Fruit fly (Drosophila melanogaster) whole organism, prepupa: ENCODE results near the gene sav.

ENCODE experiments used
- Blimp-1 ChIP-seq: fragments of 200-800 bp; sonication (Bioruptor generic); optimal IDR thresholded peaks from 3 replicates; lab custom pipeline; 2017; ENCODE audit warnings: missing biosample characterization, missing genetic modification characterization, mild to moderate bottlenecking, moderate library complexity, missing genetic modification reagents
- CG10631 ChIP-seq: fragments of 200-800 bp; sonication (Bioruptor generic); optimal IDR thresholded peaks from 2 replicates; lab custom pipeline; 2016; ENCODE audit warnings: missing biosample characterization, missing genetic modification characterization
- CG11762 ChIP-seq: fragments of 200-800 bp; sonication (Bioruptor generic); optimal IDR thresholded peaks from 3 replicates; lab custom pipeline; 2016; ENCODE audit warnings: missing biosample characterization, missing genetic modification characterization; ENCODE audit not compliant: insufficient read depth
- CG11902 ChIP-seq: fragments of 200-800 bp; sonication (Bioruptor generic); optimal IDR thresholded peaks from 3 replicates; lab custom pipeline; 2016; ENCODE audit warnings: missing biosample characterization, missing genetic modification characterization
- CG16779 ChIP-seq: fragments of 200-800 bp; sonication (Bioruptor generic); optimal IDR thresholded peaks from 3 replicates; lab custom pipeline; 2017; ENCODE audit warnings: missing biosample characterization, mild to moderate bottlenecking, missing genetic modification characterization
- CG3032 ChIP-seq: fragments of 200-800 bp; optimal IDR thresholded peaks from 2 replicates; lab custom pipeline; 2019; ENCODE audit warnings: missing biosample characterization, mild to moderate bottlenecking, missing genetic modification characterization, moderate library complexity
- CG31627 ChIP-seq: fragments of 200-800 bp; sonication (Bioruptor generic); optimal IDR thresholded peaks from 3 replicates; lab custom pipeline; 2016; ENCODE audit warnings: missing biosample characterization, missing genetic modification characterization
- CG6163 ChIP-seq: fragments of 200-800 bp; sonication (Bioruptor generic); IDR thresholded peaks from 3 replicates; pipeline ENCODE4 v1.3.6; 2022; ENCODE audit warnings: missing biosample characterization, missing genetic modification characterization
- CG7368 ChIP-seq: fragments of 200-800 bp; sonication (Bioruptor generic); optimal IDR thresholded peaks from 3 replicates; lab custom pipeline; 2016; ENCODE audit warnings: missing biosample characterization, missing genetic modification characterization
- Eip75B ChIP-seq: fragments of 200-800 bp; sonication (Bioruptor generic); optimal IDR thresholded peaks from 3 replicates; lab custom pipeline; 2016; ENCODE audit warnings: missing biosample characterization, missing genetic modification characterization
- Eip93F ChIP-seq: fragments of 200-800 bp; sonication (Bioruptor generic); optimal IDR thresholded peaks from 2 replicates; lab custom pipeline; 2016; ENCODE audit warnings: missing biosample characterization, mild to moderate bottlenecking, missing genetic modification characterization
- Ets96B ChIP-seq: fragments of 200-800 bp; optimal IDR thresholded peaks from 2 replicates; lab custom pipeline; 2019; ENCODE audit warnings: missing biosample characterization, mild to moderate bottlenecking, missing genetic modification characterization, moderate library complexity
- Gug ChIP-seq: fragments of 200-800 bp; sonication (Bioruptor generic); IDR thresholded peaks from 2 replicates; pipeline ENCODE4 v1.3.6; 2022; ENCODE audit warnings: missing biosample characterization, missing genetic modification characterization
- Hr38 ChIP-seq: sonication (Bioruptor generic); optimal IDR thresholded peaks from 2 replicates; lab custom pipeline; 2016; ENCODE audit warnings: missing biosample characterization, missing genetic modification characterization
- Hr39 ChIP-seq: fragments of 200-800 bp; sonication (Bioruptor generic); optimal IDR thresholded peaks from 2 replicates; lab custom pipeline; 2016; ENCODE audit warnings: missing biosample characterization, missing genetic modification characterization
- Hr4 ChIP-seq: fragments of 200-800 bp; sonication (Bioruptor generic); optimal IDR thresholded peaks from 3 replicates; lab custom pipeline; 2016; ENCODE audit warnings: missing biosample characterization, missing genetic modification characterization
- OdsH ChIP-seq: fragments of 200-800 bp; sonication (Bioruptor generic); optimal IDR thresholded peaks from 3 replicates; lab custom pipeline; 2016; ENCODE audit warnings: missing biosample characterization, missing genetic modification characterization
- Sox14 ChIP-seq: fragments of 200-800 bp; sonication (Bioruptor generic); optimal IDR thresholded peaks from 3 replicates; lab custom pipeline; 2016; ENCODE audit warnings: missing biosample characterization, missing genetic modification characterization
- Sox15 ChIP-seq: fragments of 200-800 bp; sonication (Bioruptor generic); optimal IDR thresholded peaks from 3 replicates; lab custom pipeline; 2016; ENCODE audit warnings: missing biosample characterization, missing genetic modification characterization
- achi ChIP-seq: fragments of 200-800 bp; sonication (Bioruptor generic); optimal IDR thresholded peaks from 3 replicates; lab custom pipeline; 2016; ENCODE audit warnings: missing biosample characterization, missing genetic modification characterization
- acj6 ChIP-seq: fragments of 200-800 bp; sonication (Bioruptor generic); optimal IDR thresholded peaks from 3 replicates; lab custom pipeline; 2016; ENCODE audit warnings: missing biosample characterization, missing genetic modification characterization
- cyc ChIP-seq: fragments of 200-800 bp; sonication (Bioruptor generic); optimal IDR thresholded peaks from 3 replicates; lab custom pipeline; 2016; ENCODE audit warnings: missing biosample characterization, missing genetic modification characterization
- dac ChIP-seq: fragments of 200-800 bp; sonication (Bioruptor generic); optimal IDR thresholded peaks from 2 replicates; lab custom pipeline; 2017; ENCODE audit warnings: missing biosample characterization, mild to moderate bottlenecking, missing genetic modification characterization
- eg ChIP-seq: fragments of 200-800 bp; sonication (Bioruptor generic); IDR thresholded peaks from 3 replicates; pipeline ENCODE4 v1.3.6; 2022; ENCODE audit warnings: missing biosample characterization, missing genetic modification characterization
- esn ChIP-seq: fragments of 200-800 bp; sonication (Bioruptor generic); optimal IDR thresholded peaks from 2 replicates; lab custom pipeline; 2016; ENCODE audit warnings: missing biosample characterization, mild to moderate bottlenecking, missing genetic modification characterization, moderate library complexity
- lz ChIP-seq: fragments of 200-800 bp; sonication (Bioruptor generic); optimal IDR thresholded peaks from 3 replicates; lab custom pipeline; 2016; ENCODE audit warnings: missing biosample characterization, missing genetic modification characterization
- net ChIP-seq: fragments of 200-800 bp; sonication (Bioruptor generic); optimal IDR thresholded peaks from 3 replicates; lab custom pipeline; 2016; ENCODE audit warnings: missing biosample characterization, missing genetic modification characterization
- pdm3 ChIP-seq: fragments of 200-800 bp; sonication (Bioruptor generic); optimal IDR thresholded peaks from 3 replicates; lab custom pipeline; 2016; ENCODE audit warnings: missing biosample characterization, missing genetic modification characterization
- salr ChIP-seq, 2 experiments: fragments of 200-800 bp; sonication (Bioruptor generic); optimal IDR thresholded peaks; 3 replicates each; lab custom pipeline; 2016 to 2018; ENCODE audit warnings: missing biosample characterization in 2 of 2, missing genetic modification characterization in 2 of 2, mild to moderate bottlenecking in 1 of 2
- spab ChIP-seq: fragments of 200-800 bp; sonication (Bioruptor generic); optimal IDR thresholded peaks from 2 replicates; lab custom pipeline; 2017; ENCODE audit warnings: missing biosample characterization, mild to moderate bottlenecking, missing genetic modification characterization, missing genetic modification reagents
- ss ChIP-seq, 2 experiments: fragments of 200-800 bp; sonication (Bioruptor generic); optimal IDR thresholded peaks; 2 replicates in 1 of 2; 3 replicates in 1 of 2; lab custom pipeline; 2017 to 2018; ENCODE audit warnings: mild to moderate bottlenecking in 2 of 2, missing biosample characterization in 2 of 2, missing genetic modification characterization in 2 of 2, moderate library complexity in 1 of 2
- svp ChIP-seq: fragments of 200-800 bp; sonication (Bioruptor generic); peaks from one replicate; lab custom pipeline; 2016; ENCODE audit warnings: missing biosample characterization, missing genetic modification characterization
- topi ChIP-seq: fragments of 200-800 bp; sonication (Bioruptor generic); optimal IDR thresholded peaks from 3 replicates; lab custom pipeline; 2016; ENCODE audit warnings: missing biosample characterization, missing genetic modification characterization

sav gene

DNA sequence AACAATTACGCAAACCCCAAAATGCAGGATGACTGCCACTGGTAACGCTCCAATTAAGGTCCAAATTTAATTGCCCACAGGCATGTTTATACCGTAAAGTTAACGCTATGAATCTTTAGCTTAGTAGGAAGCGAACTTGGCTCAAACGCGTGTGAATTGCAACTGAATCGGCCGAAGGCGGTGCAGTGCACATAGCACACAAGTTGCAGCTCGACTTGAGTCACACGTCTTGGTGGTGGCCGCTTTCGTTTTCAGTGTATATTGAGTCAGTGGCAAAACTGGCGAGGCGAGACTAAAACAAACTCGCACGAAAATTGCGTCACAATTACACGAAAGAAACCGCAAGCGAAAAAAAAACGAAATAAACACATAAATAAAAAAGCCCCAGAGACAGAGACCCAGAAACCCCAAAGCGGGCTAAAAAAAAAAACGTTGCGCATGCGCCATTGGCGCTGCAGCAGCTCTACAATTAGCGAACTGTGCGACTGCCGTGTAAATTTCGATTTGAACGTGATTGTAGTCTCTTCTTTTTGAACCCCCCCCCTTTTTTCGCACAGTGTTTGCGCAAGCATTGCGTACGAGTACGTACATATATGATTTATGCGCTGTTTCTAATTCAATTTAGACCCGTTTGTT is 51.5 kb downstream of the sav start (continued):
- no peak for TF ChIP-seq cyc
- no peak for TF ChIP-seq CG7368 (GFP tag; lab: Kevin White, UChicago)
- TF ChIP-seq lz, result no peak
- no peak for TF ChIP-seq ss (GFP tag; optimal IDR thresholded peaks at IDR 0.05; lab: Kevin White, UChicago)
- no peak for TF ChIP-seq net
- no peak for TF ChIP-seq Eip93F
- TF ChIP-seq Eip75B, result no peak
- peak; percentile 40 for TF ChIP-seq Hr4 (GFP tag; lab: Kevin White, UChicago)
- TF ChIP-seq Sox14 (GFP tag; lab: Kevin White, UChicago), result no peak
- TF ChIP-seq CG31627 (GFP tag; lab: Kevin White, UChicago), result no peak
- TF ChIP-seq Blimp-1 (GFP tag; lab: Kevin White, UChicago), result no peak
- peak; percentile 79 for TF ChIP-seq eg (GFP tag; lab: Robert Waterston, UW)
- TF ChIP-seq Ets96B (tag; lab: Kevin White, UChicago), result no peak
- peak; percentile 17 for TF ChIP-seq achi
- no peak for TF ChIP-seq CG11762 (GFP tag; lab: Kevin White, UChicago)
- TF ChIP-seq esn (GFP tag; lab: Kevin White, UChicago), result no peak
- no peak for TF ChIP-seq Hr38 (GFP tag; lab: Kevin White, UChicago)
- no peak for TF ChIP-seq topi (GFP tag; lab: Kevin White, UChicago)
- peak; percentile 78 for TF ChIP-seq CG6163 (GFP tag; lab: Robert Waterston, UW)
- no peak for TF ChIP-seq CG3032 (tag; lab: Kevin White, UChicago)
- no peak for TF ChIP-seq CG10631 (GFP tag; lab: Kevin White, UChicago)
- TF ChIP-seq svp (GFP tag; lab: Kevin White, UChicago), result no peak
- peak in 1 of 2 experiments; percentile 14 for TF ChIP-seq salr (GFP tag; optimal IDR thresholded peaks at IDR 0.05; lab: Kevin White, UChicago)
- no peak for TF ChIP-seq Sox15 (GFP tag; lab: Kevin White, UChicago)
- no peak for TF ChIP-seq Hr39 (GFP tag; lab: Kevin White, UChicago)
- TF ChIP-seq CG16779 (tag; lab: Kevin White, UChicago), result no peak
- no peak for TF ChIP-seq dac (GFP tag; lab: Kevin White, UChicago)
- TF ChIP-seq spab, result no peak
- peak; percentile 35 for TF ChIP-seq OdsH
- peak; percentile 49; the same call in 1 of the 2 replicates for TF ChIP-seq Gug
- no peak for TF ChIP-seq pdm3 (GFP tag; lab: Kevin White, UChicago)
- no peak for TF ChIP-seq acj6 (GFP tag; lab: Kevin White, UChicago)
- TF ChIP-seq CG11902 (GFP tag; lab: Kevin White, UChicago), result no peak
- TF ChIP-seq, all 60 proteins: peak for 13
